Worm (Caenorhabditis elegans): ENCODE measurements around the gene C25E10.17.

C25E10.17 gene

DNA sequence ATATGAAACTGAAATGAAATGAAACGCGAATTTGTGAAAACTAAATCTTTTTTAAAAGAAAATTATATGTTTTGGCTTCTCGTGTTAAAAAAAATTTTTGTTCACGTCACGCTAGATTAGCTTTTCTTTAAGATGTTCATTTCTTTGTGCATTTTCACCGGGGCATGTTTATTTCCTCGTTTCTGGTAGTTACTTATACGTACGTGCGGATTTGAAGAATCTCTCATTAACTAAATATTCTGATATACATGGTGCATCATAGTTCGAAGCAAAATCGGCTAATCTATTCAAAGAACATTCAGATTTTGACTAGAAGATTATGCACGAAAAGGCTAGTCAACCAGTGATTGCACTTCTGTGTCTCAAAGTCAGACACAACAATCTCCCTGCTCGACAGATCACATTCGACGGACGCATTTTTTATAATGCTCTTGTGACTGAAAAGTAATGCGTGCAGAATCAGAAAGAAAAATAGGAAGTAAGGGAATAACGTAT is at the start of gene C25E10.17:
Gene C25E10.17, minus strand, starts transcription at position 51 of the 495 bp plus-strand sequence.
- no peak for TF ChIP-seq nhr-11 (tag; optimal IDR thresholded peaks at IDR 0.05)
- peak; percentile 26 for TF ChIP-seq nhr-21 (tag; optimal IDR thresholded peaks at IDR 0.05)

DNA sequence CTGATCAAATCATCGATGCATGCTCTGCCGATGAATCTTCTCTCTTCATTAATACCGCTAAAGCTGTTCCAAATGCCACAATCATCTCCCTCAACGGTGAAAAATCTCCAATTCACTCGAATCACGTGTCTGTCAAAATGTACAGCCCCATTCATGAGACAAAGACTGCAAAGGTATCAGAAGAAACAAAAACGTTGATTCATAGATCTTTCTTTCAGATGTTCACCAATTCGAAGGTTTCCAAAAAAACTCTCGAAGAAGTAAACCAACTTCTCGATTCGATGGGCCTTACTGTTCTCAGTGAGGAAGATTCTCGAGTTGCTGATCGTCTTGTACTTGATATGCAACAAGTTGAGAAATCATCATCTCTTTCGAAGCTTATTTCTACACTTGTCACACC is 49.3 kb upstream of the C25E10.17 start:
- TF ChIP-seq lin-11 (tag; optimal IDR thresholded peaks at IDR 0.05) (no peak), lin-39 (tag; optimal IDR thresholded peaks at IDR 0.05) (no peak), nhr-77 (tag; optimal IDR thresholded peaks at IDR 0.05) (no peak), nhr-25 (tag; optimal IDR thresholded peaks at IDR 0.05) (no peak)

- TF ChIP-seq nhr-25 (tag; optimal IDR thresholded peaks at IDR 0.05) = peak; percentile 97
- TF ChIP-seq nhr-237 (tag; optimal IDR thresholded peaks at IDR 0.05) = no peak
- peak; percentile 17 for TF ChIP-seq mab-5 (tag; optimal IDR thresholded peaks at IDR 0.05)
- TF ChIP-seq mdl-1 (tag; optimal IDR thresholded peaks at IDR 0.05) = peak; percentile 63 to 89
- peak; percentile 70 for TF ChIP-seq fos-1 (tag; optimal IDR thresholded peaks at IDR 0.05)
- no peak for TF ChIP-seq elt-1 (tag; optimal IDR thresholded peaks at IDR 0.05)
- no peak for TF ChIP-seq nhr-77 (tag; optimal IDR thresholded peaks at IDR 0.05)
- TF ChIP-seq nhr-12 (tag; optimal IDR thresholded peaks at IDR 0.05) = no peak
- TF ChIP-seq egl-27 (tag; optimal IDR thresholded peaks at IDR 0.05) = peak; percentile 85
- TF ChIP-seq unc-39 (tag; optimal IDR thresholded peaks at IDR 0.05) = no peak
- TF ChIP-seq ztf-11 (tag; optimal IDR thresholded peaks at IDR 0.05) = no peak
- TF ChIP-seq mbf-1 (tag; optimal IDR thresholded peaks at IDR 0.05) = no peak
- TF ChIP-seq C34F6.9 (tag; optimal IDR thresholded peaks at IDR 0.05) = peak; percentile 86
- no peak for TF ChIP-seq alr-1 (tag; optimal IDR thresholded peaks at IDR 0.05)
- TF ChIP-seq F13H6.1 (tag; optimal IDR thresholded peaks at IDR 0.05) = peak; percentile 96
- TF ChIP-seq blmp-1 (tag; optimal IDR thresholded peaks at IDR 0.05; ENCODE audit: insufficient read depth) = peak; percentile 72
- TF ChIP-seq aly-2 (tag; optimal IDR thresholded peaks at IDR 0.05) = no peak
- TF ChIP-seq nhr-10 (tag; optimal IDR thresholded peaks at IDR 0.05) = no peak
- TF ChIP-seq sma-9 (GFP tag; optimal IDR thresholded peaks at IDR 0.05) = peak; percentile 99
- TF ChIP-seq sma-9 (tag; optimal IDR thresholded peaks at IDR 0.05) = peak; percentile 34
- TF ChIP-seq Y55F3AM.14 (GFP tag; optimal IDR thresholded peaks at IDR 0.05) = peak; percentile 88
- no peak for TF ChIP-seq peb-1 (tag; optimal IDR thresholded peaks at IDR 0.05)
- peak; percentile 29 for TF ChIP-seq unc-55 (GFP tag; optimal IDR thresholded peaks at IDR 0.05)
- TF ChIP-seq ZK546.5 (tag; optimal IDR thresholded peaks at IDR 0.05) = no peak
- no peak for TF ChIP-seq dmd-4 (tag; optimal IDR thresholded peaks at IDR 0.05)
- no peak for TF ChIP-seq ceh-16 (tag; optimal IDR thresholded peaks at IDR 0.05)
- peak; percentile 85 for TF ChIP-seq nhr-6 (tag; optimal IDR thresholded peaks at IDR 0.05)
- no peak for TF ChIP-seq lin-39 (tag; optimal IDR thresholded peaks at IDR 0.05)
- TF ChIP-seq nhr-21 (tag; optimal IDR thresholded peaks at IDR 0.05) = peak; percentile 96
- TF ChIP-seq R02D3.7 (tag; optimal IDR thresholded peaks at IDR 0.05) = no peak
- TF ChIP-seq crh-2 (tag; optimal IDR thresholded peaks at IDR 0.05) = peak; percentile 88
- no peak for TF ChIP-seq elt-3 (tag; optimal IDR thresholded peaks at IDR 0.05)
- TF ChIP-seq zag-1 (tag; optimal IDR thresholded peaks at IDR 0.05) = no peak
- TF ChIP-seq nhr-23 (tag; optimal IDR thresholded peaks at IDR 0.05) = no peak
- peak; percentile 73 for TF ChIP-seq gmeb-1 (tag; optimal IDR thresholded peaks at IDR 0.05)
- TF ChIP-seq skn-1 (tag; optimal IDR thresholded peaks at IDR 0.05) = no peak
- TF ChIP-seq ztf-4 (tag; optimal IDR thresholded peaks at IDR 0.05) = peak; percentile 86
- peak; percentile 68 for TF ChIP-seq snpc-4 (tag; optimal IDR thresholded peaks at IDR 0.05)
- TF ChIP-seq unc-62 (GFP tag; optimal IDR thresholded peaks at IDR 0.05) = no peak
- peak; percentile 73 for TF ChIP-seq lin-13 (GFP tag; optimal IDR thresholded peaks at IDR 0.05)
- TF ChIP-seq sem-4 (tag; optimal IDR thresholded peaks at IDR 0.05) = peak; percentile 77
- TF ChIP-seq sma-3 (GFP tag; optimal IDR thresholded peaks at IDR 0.05) = peak; percentile 93
- TF ChIP-seq nhr-11 (tag; optimal IDR thresholded peaks at IDR 0.05) = no peak
- no peak for TF ChIP-seq ceh-82 (tag; optimal IDR thresholded peaks at IDR 0.05)
- no peak for TF ChIP-seq ztf-1 (GFP tag; conservative IDR thresholded peaks at IDR 0.05)
- TF ChIP-seq ama-1 (optimal IDR thresholded peaks at IDR 0.05) = no peak
- TF ChIP-seq lin-11 (tag; optimal IDR thresholded peaks at IDR 0.05) = no peak
- TF ChIP-seq lsy-2 (tag; optimal IDR thresholded peaks at IDR 0.05) = peak in 1 of 2 experiments; percentile 85
- TF ChIP-seq nhr-129 (tag; optimal IDR thresholded peaks at IDR 0.05) = peak; percentile 88
These were observed 48.4 kb upstream of the C25E10.17 start, which contains the start of gene F21C10.10 for ce11 chrV:9095613-9096317. F21C10.10 (plus strand) TSS chrV:9096267.

Measured in whole organism, L2 larva.